Worm (Caenorhabditis elegans) whole organism, young adult: ENCODE measurements around the gene K09F6.3.

Experiments
- F23B12.7 ChIP-seq: sonication (generic microtip); optimal IDR thresholded peaks from 2 replicates; lab custom pipeline; 2017; ENCODE audit warnings: missing genetic modification characterization, mild to moderate bottlenecking, missing compliant biosample characterization, antibody characterized with exemption, moderate library complexity; ENCODE audit not compliant: insufficient read depth
- F33H1.4 ChIP-seq: fragments of 200-800 bp; sonication (Bioruptor generic); IDR thresholded peaks from 2 replicates; pipeline ENCODE4 v1.3.6; 2022; ENCODE audit warnings: missing genetic modification reagents, missing genetic modification characterization, missing compliant biosample characterization
- F49E8.2 ChIP-seq: sonication (generic microtip); optimal IDR thresholded peaks from 3 replicates; lab custom pipeline; 2017; ENCODE audit warnings: missing genetic modification characterization, mild to moderate bottlenecking, missing compliant biosample characterization, antibody characterized with exemption, moderate library complexity; ENCODE audit not compliant: insufficient read depth
- F52B5.7 ChIP-seq: sonication (generic microtip); optimal IDR thresholded peaks from 2 replicates; lab custom pipeline; 2016; ENCODE audit warnings: mild to moderate bottlenecking, missing genetic modification characterization, missing compliant biosample characterization
- F57C9.4 ChIP-seq: sonication (generic microtip); optimal IDR thresholded peaks from 2 replicates; lab custom pipeline; 2017; ENCODE audit warnings: mild to moderate bottlenecking, missing genetic modification characterization, missing compliant biosample characterization
- K11D2.4 ChIP-seq: fragments of 200-800 bp; sonication (Bioruptor generic); IDR thresholded peaks from 2 replicates; pipeline ENCODE4 v1.3.6; 2022; ENCODE audit warnings: missing genetic modification reagents, missing genetic modification characterization, missing compliant biosample characterization
- K12H6.12 ChIP-seq: fragments of 200-800 bp; sonication (Bioruptor generic); optimal IDR thresholded peaks from 2 replicates; lab custom pipeline; 2018; ENCODE audit warnings: mild to moderate bottlenecking, missing genetic modification characterization, missing compliant biosample characterization
- T26A5.8 ChIP-seq: sonication (generic microtip); optimal IDR thresholded peaks from 2 replicates; lab custom pipeline; 2016; ENCODE audit warnings: missing genetic modification characterization, missing compliant biosample characterization
- Y53G8AR.9 ChIP-seq: fragments of 200-800 bp; sonication (Bioruptor generic); conservative IDR thresholded peaks from 2 replicates; pipeline ENCODE4 v1.3.6; 2022; ENCODE audit warnings: missing genetic modification reagents, missing genetic modification characterization, missing compliant biosample characterization
- Y67H2A.10 ChIP-seq: fragments of 200-800 bp; sonication (Bioruptor generic); conservative IDR thresholded peaks from 2 replicates; pipeline ENCODE4 v1.3.6; 2022; ENCODE audit warnings: missing genetic modification reagents, missing genetic modification characterization, missing compliant biosample characterization
- akir-1 ChIP-seq: fragments of 200-800 bp; sonication (Bioruptor generic); optimal IDR thresholded peaks from 2 replicates; lab custom pipeline; 2018; ENCODE audit warnings: mild to moderate bottlenecking, missing genetic modification characterization, moderate library complexity, missing compliant biosample characterization
- atf-7 ChIP-seq: sonication (generic microtip); optimal IDR thresholded peaks from 2 replicates; lab custom pipeline; 2017; ENCODE audit warnings: mild to moderate bottlenecking, missing genetic modification characterization, missing compliant biosample characterization
- ccch-3 ChIP-seq: fragments of 200-800 bp; sonication (Bioruptor generic); optimal IDR thresholded peaks from 2 replicates; lab custom pipeline; 2018; ENCODE audit warnings: mild to moderate bottlenecking, missing genetic modification characterization, missing compliant biosample characterization
- cebp-1 ChIP-seq, 2 experiments: fragments of 200-800 bp in 1 of 2; sonication (Bioruptor generic) in 1 of 2; sonication (generic microtip) in 1 of 2; IDR thresholded peaks in 1 of 2; optimal IDR thresholded peaks in 1 of 2; 2 replicates each; pipeline versions ENCODE4 v1.3.6 to Lab custom; 2017 to 2022; ENCODE audit warnings: missing compliant biosample characterization in 2 of 2, missing genetic modification characterization in 2 of 2, mild to moderate bottlenecking in 1 of 2, missing genetic modification reagents in 1 of 2, moderate library complexity in 1 of 2
- dpff-1 ChIP-seq: sonication (generic microtip); optimal IDR thresholded peaks from 2 replicates; lab custom pipeline; 2017; ENCODE audit warnings: mild to moderate bottlenecking, missing genetic modification characterization, missing compliant biosample characterization
- egrh-3 ChIP-seq: fragments of 200-800 bp; sonication (Bioruptor generic); IDR thresholded peaks from 2 replicates; pipeline ENCODE4 v1.3.6; 2022; ENCODE audit warnings: missing genetic modification reagents, missing genetic modification characterization, missing compliant biosample characterization
- him-1 ChIP-seq: sonication (generic microtip); optimal IDR thresholded peaks from 2 replicates; lab custom pipeline; 2016; ENCODE audit warnings: missing genotype, missing genetic modification reagents, missing genetic modification characterization, missing compliant biosample characterization
- hlh-26 ChIP-seq: fragments of 200-800 bp; sonication (Bioruptor generic); conservative IDR thresholded peaks from 2 replicates; pipeline ENCODE4 v1.3.6; 2022; ENCODE audit warnings: missing genetic modification reagents, missing genetic modification characterization, missing compliant biosample characterization
- hmg-20 ChIP-seq: fragments of 200-800 bp; sonication (Bioruptor generic); IDR thresholded peaks from 2 replicates; pipeline ENCODE4 v1.3.6; 2022; ENCODE audit warnings: missing genetic modification reagents, missing genetic modification characterization, missing compliant biosample characterization
- hsf-1 ChIP-seq: fragments of 200-800 bp; sonication (Bioruptor generic); IDR thresholded peaks from 2 replicates; pipeline ENCODE4 v1.3.6; 2022; ENCODE audit warnings: missing genetic modification reagents, missing genetic modification characterization, missing compliant biosample characterization
- lag-1 ChIP-seq: fragments of 200-800 bp; sonication (Bioruptor generic); IDR thresholded peaks from 2 replicates; pipeline ENCODE4 v1.3.6; 2022; ENCODE audit warnings: missing genetic modification reagents, missing genetic modification characterization, missing compliant biosample characterization
- lin-26 ChIP-seq: fragments of 200-800 bp; sonication (Bioruptor generic); IDR thresholded peaks from 2 replicates; pipeline ENCODE4 v1.3.6; 2022; ENCODE audit warnings: missing genetic modification reagents, missing genetic modification characterization, missing compliant biosample characterization
- madf-8 ChIP-seq: fragments of 200-800 bp; sonication (Bioruptor generic); conservative IDR thresholded peaks from 2 replicates; pipeline ENCODE4 v1.3.6; 2022; ENCODE audit warnings: missing genetic modification reagents, missing genetic modification characterization, missing compliant biosample characterization
- mxl-1 ChIP-seq: sonication (generic microtip); optimal IDR thresholded peaks from 2 replicates; lab custom pipeline; 2016; ENCODE audit warnings: missing genetic modification characterization, missing compliant biosample characterization
- nhr-120 ChIP-seq: fragments of 200-800 bp; sonication (Bioruptor generic); IDR thresholded peaks from 2 replicates; pipeline ENCODE4 v1.3.6; 2022; ENCODE audit warnings: missing genetic modification characterization, missing compliant biosample characterization
- nhr-179 ChIP-seq: sonication (generic microtip); optimal IDR thresholded peaks from 2 replicates; lab custom pipeline; 2016; ENCODE audit warnings: mild to moderate bottlenecking, missing genetic modification characterization, missing compliant biosample characterization
- rcor-1 ChIP-seq: fragments of 200-800 bp; sonication (Bioruptor generic); IDR thresholded peaks from 2 replicates; pipeline ENCODE4 v1.3.6; 2022; ENCODE audit warnings: missing genetic modification reagents, missing genetic modification characterization, missing compliant biosample characterization
- rec-8 ChIP-seq, 2 experiments: sonication (generic microtip); optimal IDR thresholded peaks; 2 replicates each; lab custom pipeline; 2016; ENCODE audit warnings: mild to moderate bottlenecking in 2 of 2, missing genetic modification characterization in 2 of 2, missing genetic modification reagents in 2 of 2, missing genotype in 2 of 2, missing biosample characterization in 1 of 2, missing compliant biosample characterization in 1 of 2, moderate library complexity in 1 of 2
- repo-1 ChIP-seq: sonication (generic microtip); optimal IDR thresholded peaks from 2 replicates; lab custom pipeline; 2017; ENCODE audit warnings: mild to moderate bottlenecking, missing genetic modification characterization, missing compliant biosample characterization
- sdz-38 ChIP-seq: sonication (generic microtip); optimal IDR thresholded peaks from 2 replicates; lab custom pipeline; 2016; ENCODE audit warnings: missing genotype, missing genetic modification characterization, missing compliant biosample characterization
- sea-2 ChIP-seq: fragments of 200-800 bp; sonication (Bioruptor generic); IDR thresholded peaks from 2 replicates; pipeline ENCODE4 v1.3.6; 2022; ENCODE audit warnings: missing genetic modification characterization, missing compliant biosample characterization
- sptf-2 ChIP-seq: fragments of 200-800 bp; sonication (Bioruptor generic); optimal IDR thresholded peaks from 2 replicates; lab custom pipeline; 2018; ENCODE audit warnings: mild to moderate bottlenecking, missing genetic modification characterization, missing compliant biosample characterization
- zfh-2 ChIP-seq: fragments of 200-800 bp; sonication (Bioruptor generic); conservative IDR thresholded peaks from 2 replicates; pipeline ENCODE4 v1.3.6; 2022; ENCODE audit warnings: missing genetic modification reagents, missing genetic modification characterization, missing compliant biosample characterization
- ztf-22 ChIP-seq: fragments of 200-800 bp; sonication (Bioruptor generic); optimal IDR thresholded peaks from 2 replicates; lab custom pipeline; 2018; ENCODE audit warnings: mild to moderate bottlenecking, missing genetic modification characterization, moderate library complexity, missing compliant biosample characterization
- ztf-25 ChIP-seq: fragments of 200-800 bp; sonication (Bioruptor generic); IDR thresholded peaks from 2 replicates; pipeline ENCODE4 v1.3.6; 2022; ENCODE audit warnings: missing genetic modification reagents, missing genetic modification characterization, missing compliant biosample characterization

K09F6.3 gene

ce11 chrII:2236352-2236751, 18.6 kb upstream of the K09F6.3 start:
- no peak for TF ChIP-seq dpff-1
- no peak for TF ChIP-seq T26A5.8 (tag; lab: Kevin White, UChicago)
- no peak for TF ChIP-seq atf-7 (tag; lab: Kevin White, UChicago)
- TF ChIP-seq F23B12.7, result no peak
- TF ChIP-seq F52B5.7, result no peak
- TF ChIP-seq hsf-1, result no peak
- no peak for TF ChIP-seq lin-26 (GFP tag; lab: Robert Waterston, UW)
- TF ChIP-seq nhr-120 (GFP tag; lab: Robert Waterston, UW), result no peak
- TF ChIP-seq rec-8 (tag; optimal IDR thresholded peaks at IDR 0.05; lab: Kevin White, UChicago), result no peak
- TF ChIP-seq F49E8.2 (tag; lab: Kevin White, UChicago), result no peak
- TF ChIP-seq ztf-22 (GFP tag; lab: Kevin White, UChicago), result no peak
- no peak for TF ChIP-seq rcor-1 (GFP tag; lab: Robert Waterston, UW)
- no peak for TF ChIP-seq repo-1 (tag; lab: Kevin White, UChicago)
- no peak for TF ChIP-seq egrh-3 (GFP tag; lab: Robert Waterston, UW)
- TF ChIP-seq nhr-179 (tag; lab: Kevin White, UChicago), result no peak

DNA sequence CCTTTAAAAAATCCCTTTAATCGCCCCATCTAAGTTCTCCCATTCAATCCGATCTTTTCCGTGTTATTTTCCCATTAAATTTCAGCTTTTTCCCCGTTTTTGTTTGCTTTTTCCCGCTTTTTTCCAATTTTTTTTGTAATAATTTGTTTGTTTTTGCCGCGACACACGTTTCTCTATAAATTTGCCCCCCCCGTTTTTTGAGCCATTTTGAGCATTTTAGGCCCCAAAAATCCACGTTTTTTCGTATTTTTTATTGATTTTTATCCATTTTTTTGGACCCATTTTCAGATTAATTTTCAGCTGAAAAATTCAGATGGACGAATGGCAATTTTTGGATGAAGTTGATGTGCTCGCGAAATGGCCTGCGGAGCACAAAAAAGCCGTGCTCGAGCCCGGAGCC, 11.6 kb upstream of the K09F6.3 start, which contains the start of gene F54A3.2:
Gene F54A3.2, plus strand, starts transcription at position 301 of the 400 bp plus-strand sequence.
- TF ChIP-seq hmg-20 (GFP tag; lab: Robert Waterston, UW) (no peak), ccch-3 (GFP tag; lab: Kevin White, UChicago) (no peak), him-1 (tag; lab: Kevin White, UChicago) (no peak), Y53G8AR.9 (GFP tag; lab: Robert Waterston, UW) (no peak), F57C9.4 (no peak), akir-1 (no peak), sptf-2 (GFP tag; lab: Kevin White, UChicago) (no peak), nhr-179 (tag; lab: Kevin White, UChicago) (no peak), hlh-26 (GFP tag; lab: Robert Waterston, UW) (no peak), mxl-1 (tag; lab: Kevin White, UChicago) (no peak), F33H1.4 (GFP tag; lab: Robert Waterston, UW) (no peak), K12H6.12 (tag; lab: Kevin White, UChicago) (no peak), lag-1 (GFP tag; lab: Robert Waterston, UW) (no peak), sea-2 (GFP tag; lab: Robert Waterston, UW) (no peak), hsf-1 (no peak)
- TF ChIP-seq, all 124 proteins: peak for 0

DNA sequence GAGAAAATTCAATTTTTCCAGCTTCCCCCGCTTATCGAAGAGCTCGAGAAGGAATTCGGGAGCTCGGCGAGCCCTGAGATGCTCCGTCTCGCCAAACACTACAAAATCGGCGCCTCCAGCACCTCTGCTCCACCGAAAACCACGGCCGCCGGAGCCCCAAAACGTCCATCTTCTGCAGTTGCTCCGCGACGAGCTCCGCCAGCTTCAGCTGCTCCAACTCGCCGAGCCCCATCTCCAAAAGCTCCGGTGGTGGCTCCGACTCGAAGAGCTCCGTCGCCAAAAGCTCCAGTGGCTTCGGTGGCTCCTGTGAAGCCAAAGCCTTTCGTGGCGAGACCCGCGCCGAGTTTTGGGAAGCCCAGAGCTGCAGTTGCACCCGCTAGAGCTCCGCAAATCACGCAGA, 3.3 kb upstream of the K09F6.3 start:
- TF ChIP-seq K11D2.4 (GFP tag; lab: Robert Waterston, UW), result no peak
- TF ChIP-seq zfh-2 (GFP tag; lab: Robert Waterston, UW), result peak; percentile 83
- 0 out of 2 replicates have a peak, but pooled peaks have one; percentile 49 for TF ChIP-seq ztf-25 (GFP tag; lab: Robert Waterston, UW)
- peak; percentile 92 for TF ChIP-seq egrh-3 (GFP tag; lab: Robert Waterston, UW)
- TF ChIP-seq sdz-38 (tag; lab: Kevin White, UChicago), result no peak
- no peak for TF ChIP-seq cebp-1 (GFP tag; IDR thresholded peaks at IDR 0.05; lab: Robert Waterston, UW)
- no peak for TF ChIP-seq cebp-1 (tag; optimal IDR thresholded peaks at IDR 0.05; lab: Kevin White, UChicago)

DNA sequence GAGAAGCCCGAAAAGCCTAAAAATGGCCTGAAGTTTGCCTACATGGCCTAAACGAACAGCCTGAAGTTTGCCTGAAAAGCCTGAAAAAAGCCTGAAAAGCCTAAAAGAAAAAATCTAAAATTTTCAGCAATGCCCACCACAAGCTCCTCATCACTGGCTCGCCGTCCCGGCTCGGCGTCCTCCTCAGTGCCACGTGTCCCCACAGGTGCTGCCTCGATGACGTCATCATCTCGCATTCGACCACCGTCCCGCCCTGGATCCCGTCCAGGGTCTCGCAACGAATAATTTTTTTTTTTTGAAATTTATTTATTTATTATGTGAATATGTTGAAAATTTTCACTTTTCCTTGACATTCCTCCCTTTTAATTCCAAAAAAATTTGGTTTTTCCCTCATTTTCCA, 1.3 kb upstream of the K09F6.3 start:
- TF ChIP-seq hsf-1 (no peak), madf-8 (GFP tag; lab: Robert Waterston, UW) (no peak), Y67H2A.10 (no peak), zfh-2 (GFP tag; lab: Robert Waterston, UW) (peak; percentile 60; the same call in 1 of the 2 replicates)
